Worm (Caenorhabditis elegans): Measurements from ENCODE around the gene K07F5.16.

DNA sequence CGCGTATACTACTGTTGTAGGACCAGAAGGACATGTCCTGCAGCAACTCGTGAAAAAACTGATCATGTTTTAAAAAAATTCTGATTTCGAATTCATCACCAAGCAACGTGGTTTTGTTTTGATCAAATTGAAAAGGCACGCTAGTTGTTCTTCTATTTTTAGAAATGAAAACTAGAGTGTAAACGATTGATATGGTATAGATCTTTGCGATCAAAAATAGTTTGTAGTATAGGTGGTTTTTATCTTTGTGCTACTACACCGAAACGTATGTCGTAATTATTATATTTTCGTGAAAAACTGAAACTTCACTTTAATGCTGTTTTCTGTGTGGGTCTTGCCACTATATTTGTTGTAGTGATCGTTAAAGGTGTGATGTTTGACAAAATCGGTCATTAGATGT lies 2.9 kb downstream of the K07F5.16 start:
- no peak for TF ChIP-seq ama-1 (optimal IDR thresholded peaks at IDR 0.05)
- TF ChIP-seq pha-4 (tag; optimal IDR thresholded peaks at IDR 0.05), result no peak

All from whole organism, late embryonic.